Worm (Caenorhabditis elegans) whole organism, L1 larva: ENCODE results near the gene srxa-6.

Experiments
- C04F5.9 ChIP-seq: sonication (generic microtip); optimal IDR thresholded peaks from 2 replicates; lab custom pipeline; 2016; ENCODE audit warnings: missing genetic modification characterization, missing compliant biosample characterization
- C16A3.4 ChIP-seq: fragments of 150-350 bp; optimal IDR thresholded peaks from 2 replicates; lab custom pipeline; 2014; ENCODE audit warnings: missing biosample characterization, missing genetic modification characterization
- C34B4.2 ChIP-seq: sonication (generic microtip); optimal IDR thresholded peaks from 2 replicates; lab custom pipeline; 2017; ENCODE audit warnings: mild to moderate bottlenecking, missing genetic modification characterization, missing compliant biosample characterization
- Y116A8C.19 ChIP-seq: sonication (generic microtip); optimal IDR thresholded peaks from 2 replicates; lab custom pipeline; 2016; ENCODE audit warnings: missing compliant biosample characterization, missing genetic modification characterization, borderline replicate concordance
- alr-1 ChIP-seq: fragments of 200-800 bp; sonication (Bioruptor generic); optimal IDR thresholded peaks from 2 replicates; lab custom pipeline; 2018; ENCODE audit warnings: borderline replicate concordance, mild to moderate bottlenecking, missing genetic modification characterization, missing compliant biosample characterization
- ama-1 ChIP-seq: fragments of 150-350 bp; optimal IDR thresholded peaks from 2 replicates; lab custom pipeline; 2014
- ces-1 ChIP-seq: fragments of 150-350 bp; optimal IDR thresholded peaks from 2 replicates; lab custom pipeline; 2014; ENCODE audit warnings: missing biosample characterization, missing genetic modification reagents, missing genetic modification characterization
- dpl-1 ChIP-seq, 3 experiments: fragments of 150-350 bp in 2 of 3; sonication (generic microtip) in 1 of 3; optimal IDR thresholded peaks; 2 replicates each; lab custom pipeline; 2014 to 2017; ENCODE audit warnings: missing biosample characterization in 3 of 3, missing genetic modification characterization in 3 of 3, missing genetic modification reagents in 3 of 3
- efl-1 ChIP-seq, 4 experiments: fragments of 150-350 bp; optimal IDR thresholded peaks in 3 of 4; peaks in 1 of 4; 1 replicate in 1 of 4; 2 replicates in 3 of 4; lab custom pipeline; 2014; ENCODE audit warnings: missing biosample characterization in 2 of 4, missing genetic modification characterization in 2 of 4, missing genetic modification reagents in 2 of 4
- efl-3 ChIP-seq: fragments of 200-800 bp; sonication (Bioruptor generic); optimal IDR thresholded peaks from 2 replicates; lab custom pipeline; 2018; ENCODE audit warnings: mild to moderate bottlenecking, missing genetic modification characterization, missing compliant biosample characterization
- egl-13 ChIP-seq: sonication (generic microtip); optimal IDR thresholded peaks from 2 replicates; lab custom pipeline; 2016; ENCODE audit warnings: missing genotype, missing genetic modification reagents, missing genetic modification characterization, missing compliant biosample characterization
- fkh-10 ChIP-seq: sonication (generic microtip); optimal IDR thresholded peaks from 2 replicates; lab custom pipeline; 2017; ENCODE audit warnings: missing biosample characterization, missing genetic modification reagents, missing genetic modification characterization
- hlh-17 ChIP-seq: fragments of 200-800 bp; sonication (Bioruptor generic); optimal IDR thresholded peaks from 2 replicates; lab custom pipeline; 2018; ENCODE audit warnings: missing genetic modification characterization, mild to moderate bottlenecking, missing compliant biosample characterization, moderate library complexity, borderline replicate concordance
- hlh-4 ChIP-seq: sonication (generic microtip); optimal IDR thresholded peaks from 2 replicates; lab custom pipeline; 2016; ENCODE audit warnings: mild to moderate bottlenecking, missing genetic modification characterization, missing compliant biosample characterization
- isw-1 ChIP-seq: fragments of 200-800 bp; sonication (Bioruptor generic); IDR thresholded peaks from 2 replicates; pipeline ENCODE4 v1.3.6; 2022; ENCODE audit warnings: missing genetic modification characterization, missing compliant biosample characterization
- lin-15B ChIP-seq: fragments of 150-350 bp; sonication (generic microtip); optimal IDR thresholded peaks from 3 replicates; lab custom pipeline; 2014; ENCODE audit warnings: missing biosample characterization, missing genetic modification characterization
- lin-35 ChIP-seq, 2 experiments: fragments of 150-350 bp; optimal IDR thresholded peaks; 2 replicates each; lab custom pipeline; 2014; ENCODE audit warnings: missing biosample characterization in 2 of 2, missing genetic modification characterization in 2 of 2, missing genetic modification reagents in 2 of 2
- mab-9 ChIP-seq: fragments of 200-800 bp; sonication (Bioruptor generic); IDR thresholded peaks from 2 replicates; pipeline ENCODE4 v1.3.6; 2022; ENCODE audit warnings: missing genetic modification reagents, missing genetic modification characterization, missing compliant biosample characterization
- mdl-1 ChIP-seq, 2 experiments: fragments of 150-350 bp; optimal IDR thresholded peaks; 2 replicates each; lab custom pipeline; 2014 to 2017; ENCODE audit warnings: missing biosample characterization in 2 of 2, missing genetic modification characterization in 2 of 2, inconsistent platforms in 1 of 2
- mep-1 ChIP-seq: fragments of 150-350 bp; optimal IDR thresholded peaks from 2 replicates; lab custom pipeline; 2014; ENCODE audit warnings: missing biosample characterization, missing genetic modification characterization
- nhr-237 ChIP-seq: fragments of 150-350 bp; optimal IDR thresholded peaks from 2 replicates; lab custom pipeline; 2014; ENCODE audit warnings: missing biosample characterization, missing genetic modification characterization
- nhr-28 ChIP-seq: fragments of 150-350 bp; optimal IDR thresholded peaks from 2 replicates; lab custom pipeline; 2014; ENCODE audit warnings: missing biosample characterization, missing genetic modification characterization
- nhr-77 ChIP-seq: fragments of 150-350 bp; optimal IDR thresholded peaks from 2 replicates; lab custom pipeline; 2014; ENCODE audit warnings: missing biosample characterization, missing genetic modification characterization
- pag-3 ChIP-seq: sonication (generic microtip); optimal IDR thresholded peaks from 2 replicates; lab custom pipeline; 2017; ENCODE audit warnings: missing genetic modification characterization, mild to moderate bottlenecking, missing compliant biosample characterization, antibody characterized with exemption, borderline replicate concordance; ENCODE audit not compliant: insufficient read depth
- pax-3 ChIP-seq: fragments of 200-800 bp; sonication (Bioruptor generic); optimal IDR thresholded peaks from 2 replicates; lab custom pipeline; 2018; ENCODE audit warnings: mild to moderate bottlenecking, missing genetic modification characterization, moderate library complexity, missing compliant biosample characterization
- pqm-1 ChIP-seq: sonication (generic microtip); optimal IDR thresholded peaks from 3 replicates; lab custom pipeline; 2017; ENCODE audit warnings: missing biosample characterization, missing genetic modification characterization
- skn-1 ChIP-seq: fragments of 150-350 bp; optimal IDR thresholded peaks from 2 replicates; lab custom pipeline; 2014; ENCODE audit warnings: missing biosample characterization, missing genetic modification characterization
- snpc-4 ChIP-seq: fragments of 150-350 bp; optimal IDR thresholded peaks from 2 replicates; lab custom pipeline; 2014; ENCODE audit warnings: missing biosample characterization, missing genetic modification characterization
- sox-4 ChIP-seq: sonication (generic microtip); optimal IDR thresholded peaks from 2 replicates; lab custom pipeline; 2016; ENCODE audit warnings: missing genetic modification characterization, missing compliant biosample characterization
- sptf-1 ChIP-seq: fragments of 150-350 bp; optimal IDR thresholded peaks from 2 replicates; lab custom pipeline; 2014; ENCODE audit warnings: missing biosample characterization, missing genetic modification characterization
- sup-37 ChIP-seq: fragments of 200-800 bp; sonication (Bioruptor generic); optimal IDR thresholded peaks from 2 replicates; lab custom pipeline; 2018; ENCODE audit warnings: mild to moderate bottlenecking, missing genetic modification characterization, missing compliant biosample characterization
- swsn-7 ChIP-seq: sonication (generic microtip); optimal IDR thresholded peaks from 2 replicates; lab custom pipeline; 2016; ENCODE audit warnings: missing genetic modification characterization, missing compliant biosample characterization
- tbx-2 ChIP-seq: sonication (generic microtip); optimal IDR thresholded peaks from 2 replicates; lab custom pipeline; 2016; ENCODE audit warnings: missing genetic modification characterization, missing compliant biosample characterization
- unc-130 ChIP-seq: fragments of 150-350 bp; optimal IDR thresholded peaks from 2 replicates; lab custom pipeline; 2017; ENCODE audit warnings: missing biosample characterization, missing genetic modification characterization, inconsistent platforms
- unc-98 ChIP-seq: fragments of 200-800 bp; sonication (Bioruptor generic); IDR thresholded peaks from 2 replicates; pipeline ENCODE4 v1.3.6; 2022; ENCODE audit warnings: missing genetic modification characterization, missing compliant biosample characterization
- xbp-1 ChIP-seq: sonication (generic microtip); optimal IDR thresholded peaks from 2 replicates; lab custom pipeline; 2016; ENCODE audit warnings: missing genetic modification characterization, missing compliant biosample characterization
- zip-4 ChIP-seq: fragments of 200-800 bp; sonication (Bioruptor generic); optimal IDR thresholded peaks from 2 replicates; lab custom pipeline; 2018; ENCODE audit warnings: mild to moderate bottlenecking, missing genetic modification characterization, moderate library complexity, missing compliant biosample characterization
- ztf-11 ChIP-seq, 2 experiments: sonication (generic microtip); optimal IDR thresholded peaks; 2 replicates each; lab custom pipeline; 2016 to 2017; ENCODE audit warnings: missing genetic modification characterization in 2 of 2, missing biosample characterization in 1 of 2, missing compliant biosample characterization in 1 of 2
- ztf-4 ChIP-seq: fragments of 150-350 bp; optimal IDR thresholded peaks from 2 replicates; lab custom pipeline; 2014; ENCODE audit warnings: missing biosample characterization, missing genetic modification characterization

The srxa-6 gene

ce11 chrV:20744290-20744837 lies 9.6 kb downstream of the srxa-6 start, which contains the start of gene dnj-25 (continued):
- TF ChIP-seq sup-37 (GFP tag; lab: Kevin White, UChicago) (no peak), tbx-2 (tag; lab: Kevin White, UChicago) (no peak), C34B4.2 (no peak), egl-13 (tag; lab: Kevin White, UChicago) (no peak), mab-9 (GFP tag; lab: Robert Waterston, UW) (no peak), nhr-77 (tag; lab: Kevin White, UChicago) (no peak), ama-1 (no peak), pax-3 (tag; lab: Kevin White, UChicago) (no peak), fkh-10 (GFP tag; lab: Kevin White, UChicago) (no peak), dpl-1 (GFP tag; optimal IDR thresholded peaks at IDR 0.05; lab: Kevin White, UChicago) (peak in 1 of 3 experiments; percentile 41), C04F5.9 (tag; lab: Kevin White, UChicago) (no peak), efl-1 (optimal IDR thresholded peaks at IDR 0.05; lab: Kevin White, UChicago) (peak; percentile 35 to 46), efl-1 (GFP tag; optimal IDR thresholded peaks at IDR 0.05 in 1 of 2; lab: Kevin White, UChicago) (peak; percentile 31 to 89), efl-3 (no peak), hlh-4 (tag; lab: Kevin White, UChicago) (no peak), xbp-1 (no peak), isw-1 (GFP tag; lab: Robert Waterston, UW) (no peak), nhr-28 (tag; lab: Kevin White, UChicago) (no peak), unc-98 (GFP tag; lab: Robert Waterston, UW) (no peak), lin-15B (no peak), lin-35 (GFP tag; optimal IDR thresholded peaks at IDR 0.05; lab: Kevin White, UChicago) (peak; percentile 19 to 50), ztf-4 (tag; lab: Kevin White, UChicago) (no peak), pag-3 (tag; lab: Kevin White, UChicago) (no peak)
- TF ChIP-seq, all 84 proteins: peak for 15

- TF ChIP-seq efl-1 (optimal IDR thresholded peaks at IDR 0.05; lab: Kevin White, UChicago) (no peak), efl-1 (GFP tag; optimal IDR thresholded peaks at IDR 0.05 in 1 of 2; lab: Kevin White, UChicago) (peak in 1 of 2 experiments; percentile 8), lin-15B (no peak), swsn-7 (tag; lab: Kevin White, UChicago) (no peak), nhr-77 (tag; lab: Kevin White, UChicago) (no peak)
- TF ChIP-seq, all 84 proteins: peak for 1
These were observed 10.5 kb downstream of the srxa-6 start for ce11 chrV:20745278-20745677.

- no peak for TF ChIP-seq hlh-17 (GFP tag; lab: Kevin White, UChicago)
- TF ChIP-seq efl-1 (optimal IDR thresholded peaks at IDR 0.05; lab: Kevin White, UChicago): no peak
- peak in 1 of 2 experiments; percentile 72 for TF ChIP-seq efl-1 (GFP tag; optimal IDR thresholded peaks at IDR 0.05 in 1 of 2; lab: Kevin White, UChicago)
- no peak for TF ChIP-seq C16A3.4 (tag; lab: Kevin White, UChicago)
- TF ChIP-seq sox-4 (tag; lab: Kevin White, UChicago): no peak
- no peak for TF ChIP-seq nhr-77 (tag; lab: Kevin White, UChicago)
- TF ChIP-seq, all 84 proteins: peak for 1
These were observed 12.0 kb downstream of the srxa-6 start for ce11 chrV:20746805-20747204.

- TF ChIP-seq skn-1 (tag; lab: Kevin White, UChicago): no peak
- no peak for TF ChIP-seq unc-98 (GFP tag; lab: Robert Waterston, UW)
- no peak for TF ChIP-seq alr-1 (tag; lab: Kevin White, UChicago)
- TF ChIP-seq ztf-11 (tag; optimal IDR thresholded peaks at IDR 0.05; lab: Kevin White, UChicago): no peak
- TF ChIP-seq pqm-1 (tag; lab: Kevin White, UChicago): no peak
- no peak for TF ChIP-seq Y116A8C.19
- no peak for TF ChIP-seq zip-4 (GFP tag; lab: Kevin White, UChicago)
- TF ChIP-seq unc-130 (tag; lab: Kevin White, UChicago): no peak
- no peak for TF ChIP-seq pax-3 (tag; lab: Kevin White, UChicago)
- TF ChIP-seq lin-15B: no peak
- no peak for TF ChIP-seq mdl-1 (tag; optimal IDR thresholded peaks at IDR 0.05; lab: Kevin White, UChicago)
- no peak for TF ChIP-seq mep-1
- TF ChIP-seq ces-1 (GFP tag; lab: Kevin White, UChicago): no peak
- no peak for TF ChIP-seq sptf-1 (tag; lab: Kevin White, UChicago)
- no peak for TF ChIP-seq lin-35 (GFP tag; optimal IDR thresholded peaks at IDR 0.05; lab: Kevin White, UChicago)
- no peak for TF ChIP-seq tbx-2 (tag; lab: Kevin White, UChicago)
- TF ChIP-seq snpc-4 (tag; lab: Kevin White, UChicago): no peak
- no peak for TF ChIP-seq nhr-237 (tag; lab: Kevin White, UChicago)
- TF ChIP-seq, all 84 proteins: peak for 0
These were observed 13.2 kb downstream of the srxa-6 start for ce11 chrV:20747964-20748363.
